Fruit fly (Drosophila melanogaster) whole organism, embryonic: ENCODE data around the gene cbt.

Experiments used
- Aef1 ChIP-seq: fragments of 200-800 bp; sonication (Bioruptor generic); IDR thresholded peaks from 3 replicates; pipeline ENCODE4 v1.3.6; 2022; ENCODE audit warnings: missing biosample characterization, missing genetic modification characterization
- Asciz ChIP-seq: fragments of 200-800 bp; sonication (Bioruptor generic); optimal IDR thresholded peaks from 2 replicates; lab custom pipeline; 2017; ENCODE audit warnings: missing biosample characterization, mild to moderate bottlenecking, missing genetic modification characterization, missing genetic modification reagents
- Atf6 ChIP-seq: fragments of 200-800 bp; sonication (Bioruptor generic); IDR thresholded peaks from 2 replicates; pipeline ENCODE4 v1.3.6; 2022; ENCODE audit warnings: missing biosample characterization, missing genetic modification characterization
- CG11456 ChIP-seq: fragments of 200-800 bp; sonication (Bioruptor generic); IDR thresholded peaks from 3 replicates; pipeline ENCODE4 v1.3.6; 2022; ENCODE audit warnings: missing biosample characterization, missing genetic modification characterization
- CG14014 ChIP-seq: fragments of 200-800 bp; sonication (Bioruptor generic); IDR thresholded peaks from 2 replicates; pipeline ENCODE4 v1.3.6; 2022; ENCODE audit warnings: missing biosample characterization, missing genetic modification characterization
- CG14860 ChIP-seq: fragments of 200-800 bp; sonication (Bioruptor generic); IDR thresholded peaks from 3 replicates; pipeline ENCODE4 v1.3.6; 2022; ENCODE audit warnings: missing biosample characterization, missing genetic modification characterization; ENCODE audit not compliant: partially characterized antibody
- CG1529 ChIP-seq: fragments of 200-800 bp; sonication (Bioruptor generic); optimal IDR thresholded peaks from 3 replicates; lab custom pipeline; 2018; ENCODE audit warnings: missing biosample characterization, missing genetic modification characterization
- CG15514 ChIP-seq: fragments of 200-800 bp; sonication (Bioruptor generic); optimal IDR thresholded peaks from 3 replicates; lab custom pipeline; 2017; ENCODE audit warnings: missing biosample characterization, missing genetic modification characterization, mild to moderate bottlenecking, moderate library complexity, missing genetic modification reagents
- CG17612 ChIP-seq: fragments of 200-800 bp; sonication (Bioruptor generic); IDR thresholded peaks from 2 replicates; pipeline ENCODE4 v1.3.6; 2022; ENCODE audit warnings: missing biosample characterization, missing genetic modification characterization
- CG18262 ChIP-seq: fragments of 200-800 bp; optimal IDR thresholded peaks from 3 replicates; lab custom pipeline; 2019; ENCODE audit warnings: missing biosample characterization, mild to moderate bottlenecking, missing genetic modification characterization, moderate library complexity
- CG2116 ChIP-seq: fragments of 200-800 bp; sonication (Bioruptor generic); optimal IDR thresholded peaks from 3 replicates; lab custom pipeline; 2018; ENCODE audit warnings: missing biosample characterization, mild to moderate bottlenecking, missing genetic modification characterization
- CG4854 ChIP-seq: fragments of 200-800 bp; sonication (Bioruptor generic); optimal IDR thresholded peaks from 2 replicates; lab custom pipeline; 2016; ENCODE audit warnings: missing biosample characterization, missing genetic modification characterization, inconsistent platforms
- CG6254 ChIP-seq: fragments of 200-800 bp; sonication (Bioruptor generic); optimal IDR thresholded peaks from 3 replicates; lab custom pipeline; 2017; ENCODE audit warnings: mild to moderate bottlenecking, missing biosample characterization, missing genetic modification reagents, missing genetic modification characterization
- CG6791 ChIP-seq: fragments of 200-800 bp; sonication (Bioruptor generic); IDR thresholded peaks from 3 replicates; pipeline ENCODE4 v1.3.6; 2022; ENCODE audit warnings: missing biosample characterization, missing genetic modification characterization; ENCODE audit not compliant: partially characterized antibody
- CG7271 ChIP-seq: fragments of 200-800 bp; sonication (Bioruptor generic); optimal IDR thresholded peaks from 2 replicates; lab custom pipeline; 2018; ENCODE audit warnings: missing biosample characterization, mild to moderate bottlenecking, missing genetic modification characterization, moderate library complexity
- CG7372 ChIP-seq: fragments of 200-800 bp; sonication (Bioruptor generic); IDR thresholded peaks from 2 replicates; pipeline ENCODE4 v1.3.6; 2022; ENCODE audit warnings: missing biosample characterization, missing genetic modification characterization
- CG9215 ChIP-seq: fragments of 200-800 bp; sonication (Bioruptor generic); IDR thresholded peaks from 2 replicates; pipeline ENCODE4 v1.3.6; 2022; ENCODE audit warnings: missing biosample characterization, missing genetic modification characterization
- CG9609 ChIP-seq: fragments of 200-800 bp; sonication (Bioruptor generic); optimal IDR thresholded peaks from 3 replicates; lab custom pipeline; 2016; ENCODE audit warnings: missing biosample characterization, missing genetic modification characterization
- CG9932 ChIP-seq: fragments of 200-800 bp; sonication (Bioruptor generic); IDR thresholded peaks from 2 replicates; pipeline ENCODE4 v1.3.6; 2022; ENCODE audit warnings: missing biosample characterization, missing genetic modification characterization
- CrebB ChIP-seq: fragments of 200-800 bp; sonication (Bioruptor generic); optimal IDR thresholded peaks from 3 replicates; lab custom pipeline; 2018; ENCODE audit warnings: missing biosample characterization, mild to moderate bottlenecking, missing genetic modification characterization
- Hsf ChIP-seq: fragments of 200-800 bp; sonication (Bioruptor generic); optimal IDR thresholded peaks from 3 replicates; lab custom pipeline; 2016; ENCODE audit warnings: missing biosample characterization, missing genetic modification characterization
- Jarid2 ChIP-seq: fragments of 200-800 bp; sonication (Bioruptor generic); optimal IDR thresholded peaks from 3 replicates; lab custom pipeline; 2017; ENCODE audit warnings: mild to moderate bottlenecking, missing biosample characterization, missing genetic modification reagents, missing genetic modification characterization
- Lim3 ChIP-seq: fragments of 200-800 bp; sonication (Bioruptor generic); IDR thresholded peaks from 2 replicates; pipeline ENCODE4 v1.3.6; 2022; ENCODE audit warnings: missing biosample characterization, missing genetic modification characterization
- Mrtf ChIP-seq: fragments of 200-800 bp; sonication (Bioruptor generic); IDR thresholded peaks from 3 replicates; pipeline ENCODE4 v1.3.6; 2022; ENCODE audit warnings: missing biosample characterization, missing genetic modification characterization
- Opbp ChIP-seq: fragments of 200-800 bp; sonication (Bioruptor generic); IDR thresholded peaks from 3 replicates; pipeline ENCODE4 v1.3.6; 2022; ENCODE audit warnings: missing biosample characterization, missing genetic modification characterization; ENCODE audit not compliant: partially characterized antibody
- Ravus ChIP-seq: fragments of 200-800 bp; sonication (Bioruptor generic); IDR thresholded peaks from 2 replicates; pipeline ENCODE4 v1.3.6; 2022; ENCODE audit warnings: missing biosample characterization, missing genetic modification characterization
- Rx ChIP-seq: fragments of 200-800 bp; sonication (Bioruptor generic); IDR thresholded peaks from 2 replicates; pipeline ENCODE4 v1.3.6; 2022; ENCODE audit warnings: missing biosample characterization, missing genetic modification characterization
- Sin3A ChIP-seq: fragments of >200 bp; optimal IDR thresholded peaks from 2 replicates; lab custom pipeline; 2018
- Sry-β ChIP-seq: fragments of 200-800 bp; sonication (Bioruptor generic); optimal IDR thresholded peaks from 2 replicates; lab custom pipeline; 2018; ENCODE audit warnings: missing biosample characterization, mild to moderate bottlenecking, missing genetic modification characterization, moderate library complexity
- ato ChIP-seq: fragments of 200-800 bp; sonication (Bioruptor generic); IDR thresholded peaks from 2 replicates; pipeline ENCODE4 v1.3.6; 2022; ENCODE audit warnings: missing biosample characterization, missing genetic modification characterization; ENCODE audit not compliant: partially characterized antibody
- bab2 ChIP-seq: fragments of 200-800 bp; sonication (Bioruptor generic); optimal IDR thresholded peaks from 2 replicates; lab custom pipeline; 2016; ENCODE audit warnings: missing biosample characterization, missing genetic modification characterization
- bcd ChIP-seq: fragments of 200-800 bp; sonication (Bioruptor generic); optimal IDR thresholded peaks from 2 replicates; lab custom pipeline; 2017; ENCODE audit warnings: missing biosample characterization, mild to moderate bottlenecking, missing genetic modification characterization
- caup ChIP-seq: fragments of 200-800 bp; sonication (Bioruptor generic); optimal IDR thresholded peaks from 3 replicates; lab custom pipeline; 2017; ENCODE audit warnings: missing biosample characterization, mild to moderate bottlenecking, missing genetic modification characterization, moderate library complexity; ENCODE audit not compliant: severe bottlenecking
- dan ChIP-seq: fragments of 200-800 bp; sonication (Bioruptor generic); IDR thresholded peaks from 2 replicates; pipeline ENCODE4 v1.3.6; 2022; ENCODE audit warnings: missing biosample characterization, missing genetic modification characterization
- danr ChIP-seq: fragments of 200-800 bp; sonication (Bioruptor generic); IDR thresholded peaks from 2 replicates; pipeline ENCODE4 v1.3.6; 2022; ENCODE audit warnings: missing biosample characterization, missing genetic modification characterization
- disco-r ChIP-seq: fragments of 200-800 bp; sonication (Bioruptor generic); optimal IDR thresholded peaks from 2 replicates; lab custom pipeline; 2016; ENCODE audit warnings: missing biosample characterization, missing genetic modification characterization
- dmrt99B ChIP-seq: fragments of 200-800 bp; sonication (Bioruptor generic); optimal IDR thresholded peaks from 2 replicates; lab custom pipeline; 2018; ENCODE audit warnings: missing biosample characterization, mild to moderate bottlenecking, missing genetic modification characterization, moderate library complexity
- ems ChIP-seq: fragments of 200-800 bp; sonication (Bioruptor generic); optimal IDR thresholded peaks from 3 replicates; lab custom pipeline; 2016; ENCODE audit warnings: missing biosample characterization, missing genetic modification characterization
- fd102C ChIP-seq: fragments of 200-800 bp; sonication (Bioruptor generic); optimal IDR thresholded peaks from 2 replicates; lab custom pipeline; 2018; ENCODE audit warnings: missing biosample characterization, mild to moderate bottlenecking, missing genetic modification characterization, moderate library complexity
- her ChIP-seq: fragments of 200-800 bp; sonication (Bioruptor generic); optimal IDR thresholded peaks from 2 replicates; lab custom pipeline; 2016; ENCODE audit warnings: missing biosample characterization, missing genetic modification characterization
- jumu ChIP-seq: fragments of 200-800 bp; sonication (Bioruptor generic); optimal IDR thresholded peaks from 3 replicates; lab custom pipeline; 2016; ENCODE audit warnings: missing biosample characterization, missing genetic modification characterization
- maf-S ChIP-seq: fragments of 200-800 bp; sonication (Bioruptor generic); optimal IDR thresholded peaks from 2 replicates; lab custom pipeline; 2016; ENCODE audit warnings: missing biosample characterization, missing genetic modification characterization
- mld ChIP-seq: fragments of 200-800 bp; sonication (Bioruptor generic); IDR thresholded peaks from 3 replicates; pipeline ENCODE4 v1.3.6; 2022; ENCODE audit warnings: missing biosample characterization, missing genetic modification characterization; ENCODE audit not compliant: partially characterized antibody
- odd ChIP-seq: fragments of 200-800 bp; sonication (Bioruptor generic); optimal IDR thresholded peaks from 2 replicates; lab custom pipeline; 2017; ENCODE audit warnings: missing biosample characterization, mild to moderate bottlenecking, missing genetic modification characterization
- p53 ChIP-seq: fragments of 200-800 bp; sonication (Bioruptor generic); optimal IDR thresholded peaks from 2 replicates; lab custom pipeline; 2016; ENCODE audit warnings: missing biosample characterization, missing genetic modification characterization
- pb ChIP-seq: fragments of 200-800 bp; sonication (Bioruptor generic); optimal IDR thresholded peaks from 3 replicates; lab custom pipeline; 2016; ENCODE audit warnings: missing biosample characterization, missing genetic modification characterization
- psq ChIP-seq: fragments of 200-800 bp; sonication (Bioruptor generic); optimal IDR thresholded peaks from 2 replicates; lab custom pipeline; 2017; ENCODE audit warnings: missing biosample characterization, missing genetic modification characterization
- row ChIP-seq: fragments of 200-800 bp; sonication (Bioruptor generic); IDR thresholded peaks from 3 replicates; pipeline ENCODE4 v1.3.6; 2022; ENCODE audit warnings: missing biosample characterization, missing genetic modification characterization
- sens ChIP-seq: fragments of 200-800 bp; sonication (Bioruptor generic); peaks from one replicate; lab custom pipeline; 2016; ENCODE audit warnings: missing biosample characterization, missing genetic modification characterization
- sima ChIP-seq: fragments of 200-800 bp; sonication (Bioruptor generic); optimal IDR thresholded peaks from 2 replicates; lab custom pipeline; 2016; ENCODE audit warnings: missing biosample characterization, missing genetic modification characterization
- sob ChIP-seq: fragments of 200-800 bp; sonication (Bioruptor generic); IDR thresholded peaks from 2 replicates; pipeline ENCODE4 v1.3.6; 2022; ENCODE audit warnings: missing biosample characterization, missing genetic modification characterization
- wdn ChIP-seq: fragments of 200-800 bp; sonication (Bioruptor generic); IDR thresholded peaks from 2 replicates; pipeline ENCODE4 v1.3.6; 2022; ENCODE audit warnings: missing biosample characterization, missing genetic modification characterization

The cbt gene

dm6 chr2L:472073-472590 lies 7.4 kb downstream of the cbt start, which contains the start of gene CG4297 (continued):
- TF ChIP-seq CG4854 (GFP tag; lab: Kevin White, UChicago) (peak; percentile 90), dan (no peak), p53 (peak; percentile 96), CG9609 (peak; percentile 94), Sin3A (no peak), ems (peak; percentile 93), CG15514 (GFP tag; lab: Kevin White, UChicago) (peak; percentile 88), Rx (no peak), dmrt99B (tag; lab: Kevin White, UChicago) (peak; percentile 95), CG18262 (peak; percentile 93), mld (GFP tag; lab: Robert Waterston, UW) (no peak), her (GFP tag; lab: Kevin White, UChicago) (peak; percentile 94), Hsf (GFP tag; lab: Kevin White, UChicago) (peak; percentile 94), Lim3 (GFP tag; lab: Robert Waterston, UW) (no peak), jumu (GFP tag; lab: Kevin White, UChicago) (peak; percentile 92), wdn (no peak), odd (GFP tag; lab: Kevin White, UChicago) (peak; percentile 92), Jarid2 (GFP tag; lab: Kevin White, UChicago) (peak; percentile 77), caup (GFP tag; lab: Kevin White, UChicago) (peak; percentile 94), sob (GFP tag; lab: Robert Waterston, UW) (no peak), CG1529 (GFP tag; lab: Kevin White, UChicago) (peak; percentile 91), CrebB (tag; lab: Kevin White, UChicago) (peak; percentile 93), CG7372 (no peak), CG2116 (peak; percentile 47), CG17612 (GFP tag; lab: Robert Waterston, UW) (no peak), CG7271 (no peak), fd102C (GFP tag; lab: Kevin White, UChicago) (no peak), psq (peak; percentile 59), sima (GFP tag; lab: Kevin White, UChicago) (peak; percentile 69), Sry-β (GFP tag; lab: Kevin White, UChicago) (peak; percentile 38), ato (GFP tag; lab: Robert Waterston, UW) (no peak), Asciz (GFP tag; lab: Kevin White, UChicago) (peak; percentile 94), danr (no peak), CG11456 (GFP tag; lab: Robert Waterston, UW) (no peak), CG9215 (GFP tag; lab: Robert Waterston, UW) (no peak), Atf6 (GFP tag; lab: Robert Waterston, UW) (no peak), CG14014 (GFP tag; lab: Robert Waterston, UW) (no peak), CG14860 (GFP tag; lab: Robert Waterston, UW) (no peak), Aef1 (no peak), bab2 (GFP tag; lab: Kevin White, UChicago) (peak; percentile 92), CG6254 (GFP tag; lab: Kevin White, UChicago) (peak; percentile 93), CG6791 (no peak), bcd (GFP tag; lab: Kevin White, UChicago) (peak; percentile 93), Mrtf (no peak), sens (GFP tag; lab: Kevin White, UChicago) (peak; percentile 98), row (GFP tag; lab: Robert Waterston, UW) (no peak), Opbp (no peak), maf-S (GFP tag; lab: Kevin White, UChicago) (peak; percentile 92), pb (GFP tag; lab: Kevin White, UChicago) (peak; percentile 95), disco-r (GFP tag; lab: Kevin White, UChicago) (peak; percentile 94), Ravus (GFP tag; lab: Robert Waterston, UW) (no peak), CG9932 (GFP tag; lab: Robert Waterston, UW) (no peak)
